Worm (Caenorhabditis elegans) whole organism, early embryonic: Measurements from ENCODE around the gene D1054.3.

Experiments used
- B0310.2 ChIP-seq: sonication (generic microtip); optimal IDR thresholded peaks from 2 replicates; lab custom pipeline; 2016; ENCODE audit warnings: mild to moderate bottlenecking, missing genetic modification characterization, missing compliant biosample characterization
- F13C5.2 ChIP-seq: sonication (generic microtip); optimal IDR thresholded peaks from 2 replicates; lab custom pipeline; 2017; ENCODE audit warnings: mild to moderate bottlenecking, missing genetic modification characterization, inconsistent platforms, missing compliant biosample characterization
- aly-1 ChIP-seq: sonication (generic microtip); optimal IDR thresholded peaks from 2 replicates; lab custom pipeline; 2016; ENCODE audit warnings: missing genetic modification characterization, missing compliant biosample characterization
- ama-1 ChIP-seq: fragments of 150-350 bp; optimal IDR thresholded peaks from 2 replicates; lab custom pipeline; 2014
- ceh-13 ChIP-seq: fragments of 200-800 bp; sonication (Bioruptor generic); optimal IDR thresholded peaks from 2 replicates; lab custom pipeline; 2018; ENCODE audit warnings: mild to moderate bottlenecking, missing genetic modification characterization, missing compliant biosample characterization
- ceh-36 ChIP-seq: sonication (generic microtip); optimal IDR thresholded peaks from 2 replicates; lab custom pipeline; 2016; ENCODE audit warnings: missing genetic modification characterization, inconsistent platforms, missing compliant biosample characterization
- ets-7 ChIP-seq: sonication (generic microtip); optimal IDR thresholded peaks from 2 replicates; lab custom pipeline; 2016; ENCODE audit warnings: missing genotype, missing genetic modification characterization, missing compliant biosample characterization
- flt-1 ChIP-seq: fragments of 200-800 bp; sonication (Bioruptor generic); IDR thresholded peaks from 2 replicates; pipeline ENCODE4 v1.3.6; 2022; ENCODE audit warnings: missing genetic modification characterization, missing compliant biosample characterization
- hmbx-1 ChIP-seq: sonication (generic microtip); optimal IDR thresholded peaks from 2 replicates; lab custom pipeline; 2016; ENCODE audit warnings: mild to moderate bottlenecking, missing genetic modification characterization, missing compliant biosample characterization
- hmg-4 ChIP-seq: fragments of 200-800 bp; sonication (Bioruptor generic); optimal IDR thresholded peaks from 2 replicates; lab custom pipeline; 2018; ENCODE audit warnings: mild to moderate bottlenecking, missing genetic modification characterization, missing compliant biosample characterization
- hnd-1 ChIP-seq: sonication (generic microtip); optimal IDR thresholded peaks from 2 replicates; lab custom pipeline; 2016; ENCODE audit warnings: missing genetic modification characterization, missing compliant biosample characterization
- pes-1 ChIP-seq: fragments of 200-800 bp; sonication (Bioruptor generic); IDR thresholded peaks from 2 replicates; pipeline ENCODE4 v1.3.6; 2022; ENCODE audit warnings: missing genetic modification reagents, missing genetic modification characterization, missing compliant biosample characterization
- scrt-1 ChIP-seq: fragments of 200-800 bp; sonication (Bioruptor generic); IDR thresholded peaks from 2 replicates; pipeline ENCODE4 v1.3.6; 2022; ENCODE audit warnings: missing genetic modification characterization, missing compliant biosample characterization
- sea-1 ChIP-seq: fragments of 200-800 bp; sonication (Bioruptor generic); conservative IDR thresholded peaks from 2 replicates; pipeline ENCODE4 v1.3.6; 2022; ENCODE audit warnings: missing genetic modification characterization, missing compliant biosample characterization
- tbx-11 ChIP-seq: fragments of 200-800 bp; sonication (Bioruptor generic); IDR thresholded peaks from 2 replicates; pipeline ENCODE4 v1.3.6; 2022; ENCODE audit warnings: missing genetic modification characterization, missing compliant biosample characterization
- tbx-37 ChIP-seq: fragments of 200-800 bp; sonication (Bioruptor generic); conservative IDR thresholded peaks from 2 replicates; pipeline ENCODE4 v1.3.6; 2022; ENCODE audit warnings: missing genetic modification reagents, missing genetic modification characterization, missing compliant biosample characterization
- tra-4 ChIP-seq: sonication (generic microtip); optimal IDR thresholded peaks from 2 replicates; lab custom pipeline; 2017; ENCODE audit warnings: missing genetic modification characterization, missing compliant biosample characterization

D1054.3 gene

DNA sequence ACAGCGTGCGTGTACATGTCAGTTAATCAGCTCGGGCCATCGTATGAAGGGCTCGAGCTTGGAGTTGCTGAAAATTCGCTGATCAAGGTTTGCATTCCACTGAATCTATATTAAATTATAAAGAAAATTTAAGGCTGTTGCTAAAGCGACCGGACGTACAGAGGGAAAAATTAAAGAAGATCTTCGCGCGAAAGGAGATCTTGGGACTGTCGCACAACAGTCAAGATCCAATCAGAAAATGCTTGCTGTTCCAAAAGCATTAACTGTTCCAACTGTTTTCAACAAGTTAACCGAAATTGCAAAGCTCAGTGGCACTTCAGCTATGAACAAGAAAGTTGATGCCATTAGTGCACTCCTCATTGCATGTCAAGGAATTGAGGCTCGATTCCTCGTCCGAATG, 43.1 kb downstream of the D1054.3 start:
- TF ChIP-seq B0310.2 (no peak), scrt-1 (GFP tag; lab: Robert Waterston, UW) (no peak), hmbx-1 (tag; lab: Kevin White, UChicago) (no peak), ceh-13 (GFP tag; lab: Kevin White, UChicago) (no peak), aly-1 (no peak), flt-1 (GFP tag; lab: Robert Waterston, UW) (no peak), sea-1 (GFP tag; lab: Robert Waterston, UW) (no peak), hnd-1 (tag; lab: Kevin White, UChicago) (no peak), ceh-36 (tag; lab: Kevin White, UChicago) (no peak), tbx-11 (no peak), F13C5.2 (tag; lab: Kevin White, UChicago) (no peak), ets-7 (tag; lab: Kevin White, UChicago) (no peak), tbx-37 (GFP tag; lab: Robert Waterston, UW) (no peak), ama-1 (no peak), tra-4 (no peak)

DNA sequence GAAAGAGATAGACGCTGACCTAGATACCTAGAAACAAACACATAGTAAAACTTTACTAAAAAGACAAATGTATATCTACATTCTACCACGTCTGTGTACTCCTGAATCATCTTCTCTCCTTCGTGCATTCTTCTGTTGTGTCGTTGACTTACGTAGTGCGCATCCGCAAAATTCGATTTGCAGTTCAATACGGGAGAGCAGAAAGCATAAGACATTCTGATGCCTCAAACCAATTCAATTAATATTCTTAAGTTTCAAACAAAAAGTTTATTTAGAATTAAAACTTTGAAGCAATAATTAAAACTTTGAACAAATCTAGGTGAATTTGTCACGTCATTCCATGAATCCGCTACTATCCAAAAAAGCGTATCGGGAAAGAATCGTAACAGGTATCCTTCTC, 45.6 kb downstream of the D1054.3 start:
- TF ChIP-seq ets-7 (tag; lab: Kevin White, UChicago) (no peak), hnd-1 (tag; lab: Kevin White, UChicago) (no peak), pes-1 (GFP tag; lab: Robert Waterston, UW) (no peak), sea-1 (GFP tag; lab: Robert Waterston, UW) (no peak), tbx-37 (GFP tag; lab: Robert Waterston, UW) (no peak), tra-4 (no peak), scrt-1 (GFP tag; lab: Robert Waterston, UW) (no peak), B0310.2 (no peak), ceh-36 (tag; lab: Kevin White, UChicago) (no peak), F13C5.2 (tag; lab: Kevin White, UChicago) (no peak), ama-1 (no peak), hmbx-1 (tag; lab: Kevin White, UChicago) (no peak)

DNA sequence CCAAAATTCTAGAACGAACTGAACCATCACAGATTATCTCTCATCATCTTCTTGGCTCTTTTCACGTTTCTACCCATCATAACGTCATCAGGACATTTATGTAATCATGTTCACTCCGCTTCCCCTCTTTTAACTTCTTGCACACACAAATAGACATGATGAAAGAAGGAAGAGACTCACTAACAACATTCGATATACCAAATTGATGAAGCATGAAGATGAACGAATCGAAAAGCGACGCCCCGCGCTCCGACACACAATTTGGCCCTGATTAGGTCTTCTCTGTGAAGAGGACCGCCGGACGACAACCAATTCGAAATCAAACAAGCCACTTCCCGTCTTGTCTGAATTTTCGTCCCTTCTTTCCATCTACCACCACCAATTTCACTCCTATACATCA, 47.2 kb downstream of the D1054.3 start:
- TF ChIP-seq flt-1 (GFP tag; lab: Robert Waterston, UW) (no peak), ets-7 (tag; lab: Kevin White, UChicago) (no peak), ama-1 (no peak), hmg-4 (GFP tag; lab: Kevin White, UChicago) (no peak), tra-4 (no peak), scrt-1 (GFP tag; lab: Robert Waterston, UW) (no peak), ceh-13 (GFP tag; lab: Kevin White, UChicago) (no peak)
